Worm (Caenorhabditis elegans) whole organism, midembryonic: Measurements from ENCODE around the gene K12H6.7.

ENCODE experiments used
- T22C8.4 ChIP-seq: fragments of 200-800 bp; sonication (Bioruptor generic); IDR thresholded peaks from 2 replicates; pipeline ENCODE4 v1.3.6; 2022; ENCODE audit warnings: missing genetic modification characterization, missing compliant biosample characterization
- cog-1 ChIP-seq: sonication (generic microtip); optimal IDR thresholded peaks from 2 replicates; lab custom pipeline; 2016; ENCODE audit warnings: missing genetic modification characterization, missing compliant biosample characterization
- flt-1 ChIP-seq: fragments of 200-800 bp; sonication (Bioruptor generic); IDR thresholded peaks from 2 replicates; pipeline ENCODE4 v1.3.6; 2022; ENCODE audit warnings: missing genetic modification characterization, missing compliant biosample characterization
- klf-2 ChIP-seq: fragments of 200-800 bp; sonication (Bioruptor generic); conservative IDR thresholded peaks from 2 replicates; pipeline ENCODE4 v1.3.6; 2022; ENCODE audit warnings: missing genetic modification reagents, missing genetic modification characterization, missing compliant biosample characterization
- med-1 ChIP-seq: sonication (generic microtip); optimal IDR thresholded peaks from 2 replicates; lab custom pipeline; 2017; ENCODE audit warnings: missing genetic modification characterization, mild to moderate bottlenecking, missing compliant biosample characterization, antibody characterized with exemption, missing genetic modification reagents; ENCODE audit not compliant: insufficient read depth
- ref-1 ChIP-seq: fragments of 200-800 bp; sonication (Bioruptor generic); conservative IDR thresholded peaks from 2 replicates; pipeline ENCODE4 v1.3.6; 2022; ENCODE audit warnings: missing genetic modification reagents, missing genetic modification characterization, missing compliant biosample characterization
- tab-1 ChIP-seq: fragments of 200-800 bp; sonication (Bioruptor generic); IDR thresholded peaks from 2 replicates; pipeline ENCODE4 v1.3.6; 2022; ENCODE audit warnings: missing genetic modification characterization, missing compliant biosample characterization
- ztf-23 ChIP-seq: fragments of 200-800 bp; sonication (Bioruptor generic); IDR thresholded peaks from 2 replicates; pipeline ENCODE4 v1.3.6; 2022; ENCODE audit warnings: missing genetic modification reagents, missing genetic modification characterization, missing compliant biosample characterization
- ztf-29 ChIP-seq: fragments of 200-800 bp; sonication (Bioruptor generic); IDR thresholded peaks from 2 replicates; pipeline ENCODE4 v1.3.6; 2022; ENCODE audit warnings: missing genetic modification reagents, missing genetic modification characterization, missing compliant biosample characterization

K12H6.7 gene

DNA sequence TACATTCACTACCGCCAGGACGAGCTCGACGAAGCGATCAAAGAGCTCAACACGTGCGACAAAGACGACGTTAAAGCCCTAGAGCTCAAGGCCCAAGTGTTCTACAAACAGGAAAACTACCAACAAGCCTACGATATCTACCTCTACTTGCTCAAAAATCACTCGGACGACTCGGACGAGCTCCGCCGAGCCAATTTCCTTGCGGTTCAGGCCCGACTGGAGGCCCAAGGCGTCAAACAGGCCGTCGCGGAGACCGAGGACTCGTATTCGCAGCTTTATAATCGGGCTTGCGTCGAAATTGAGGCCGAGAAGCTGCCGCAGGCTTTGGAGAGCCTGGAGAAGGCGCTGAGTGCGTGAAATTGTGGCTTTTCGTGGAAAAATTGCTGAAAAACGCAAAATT lies 48.9 kb downstream of the K12H6.7 start:
- TF ChIP-seq cog-1 (no peak), ztf-23 (no peak), tab-1 (no peak), ref-1 (GFP tag; lab: Robert Waterston, UW) (no peak), ztf-29 (GFP tag; lab: Robert Waterston, UW) (no peak), flt-1 (GFP tag; lab: Robert Waterston, UW) (no peak), T22C8.4 (GFP tag; lab: Robert Waterston, UW) (no peak), med-1 (GFP tag; lab: Kevin White, UChicago) (no peak), klf-2 (GFP tag; lab: Robert Waterston, UW) (no peak)

DNA sequence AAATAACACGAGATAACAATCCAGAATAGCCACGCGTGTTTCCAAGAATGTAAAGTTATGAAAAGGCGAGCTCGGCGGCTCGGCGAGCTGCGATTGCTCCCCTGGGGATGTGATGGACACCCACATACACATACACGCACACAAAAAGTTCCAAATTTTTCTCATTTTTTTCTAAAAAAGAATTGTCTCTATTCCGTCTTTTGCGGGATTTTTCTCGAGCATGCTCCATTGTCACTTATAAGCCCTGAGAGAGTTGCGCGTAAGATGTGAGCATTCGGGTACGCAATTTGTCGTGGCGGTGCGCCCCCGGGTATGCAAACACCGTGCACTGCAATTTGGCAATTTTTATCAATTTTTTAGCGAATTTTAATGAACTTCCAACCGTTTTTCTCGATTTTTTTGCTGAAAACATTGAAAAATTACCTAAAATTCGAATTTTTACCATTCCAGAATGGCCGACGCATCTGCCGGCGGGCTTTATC lies 49.7 kb downstream of the K12H6.7 start, which contains the start of the genes F08D12.12 and srpa-72:
F08D12.12 (minus strand) TSS at position 51 of the 482 bp plus-strand sequence.
srpa-72 (plus strand) TSS at position 451 of the 482 bp plus-strand sequence.
- no peak for TF ChIP-seq ztf-23
- TF ChIP-seq T22C8.4 (GFP tag; lab: Robert Waterston, UW), result no peak
- no peak for TF ChIP-seq tab-1
- no peak for TF ChIP-seq ref-1 (GFP tag; lab: Robert Waterston, UW)
- no peak for TF ChIP-seq cog-1

DNA sequence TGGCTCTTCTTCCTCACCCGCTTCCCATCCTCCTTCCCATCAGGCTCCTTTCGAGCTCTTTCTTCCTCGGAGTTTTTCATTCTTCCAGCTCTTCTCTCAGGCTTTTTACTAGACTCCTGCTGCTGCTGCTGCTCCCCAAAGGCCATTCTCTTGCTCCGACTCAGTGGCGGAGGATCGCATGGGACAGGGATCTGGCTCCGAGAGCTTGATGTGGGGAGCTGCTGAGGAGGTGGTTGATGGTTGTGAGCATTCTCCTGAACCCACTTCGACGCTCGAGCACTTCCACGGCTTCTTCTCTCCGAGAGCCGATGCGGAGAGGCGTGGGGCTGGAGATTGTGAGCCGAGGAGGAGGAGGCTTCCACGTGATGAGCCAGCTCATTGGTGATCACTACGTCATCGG lies 51.0 kb downstream of the K12H6.7 start:
- no peak for TF ChIP-seq T22C8.4 (GFP tag; lab: Robert Waterston, UW)
- TF ChIP-seq ztf-23, result no peak
- TF ChIP-seq flt-1 (GFP tag; lab: Robert Waterston, UW), result no peak
- no peak for TF ChIP-seq ztf-29 (GFP tag; lab: Robert Waterston, UW)
- TF ChIP-seq med-1 (GFP tag; lab: Kevin White, UChicago), result no peak
- TF ChIP-seq tab-1, result no peak
